Worm (Caenorhabditis elegans) whole organism, young adult: ENCODE results near the gene hpo-19.

Experiments used
- F10E7.11 ChIP-seq: sonication (generic microtip); optimal IDR thresholded peaks from 2 replicates; lab custom pipeline; 2017; ENCODE audit warnings: mild to moderate bottlenecking, missing genetic modification characterization, moderate library complexity, missing compliant biosample characterization
- F22D6.2 ChIP-seq: sonication (generic microtip); optimal IDR thresholded peaks from 2 replicates; lab custom pipeline; 2016; ENCODE audit warnings: mild to moderate bottlenecking, missing genetic modification characterization, missing compliant biosample characterization
- F23B12.7 ChIP-seq: sonication (generic microtip); optimal IDR thresholded peaks from 2 replicates; lab custom pipeline; 2017; ENCODE audit warnings: missing genetic modification characterization, mild to moderate bottlenecking, missing compliant biosample characterization, antibody characterized with exemption, moderate library complexity; ENCODE audit not compliant: insufficient read depth
- F52B5.7 ChIP-seq: sonication (generic microtip); optimal IDR thresholded peaks from 2 replicates; lab custom pipeline; 2016; ENCODE audit warnings: mild to moderate bottlenecking, missing genetic modification characterization, missing compliant biosample characterization
- Y53G8AR.9 ChIP-seq: fragments of 200-800 bp; sonication (Bioruptor generic); conservative IDR thresholded peaks from 2 replicates; pipeline ENCODE4 v1.3.6; 2022; ENCODE audit warnings: missing genetic modification reagents, missing genetic modification characterization, missing compliant biosample characterization
- hsf-1 ChIP-seq: fragments of 200-800 bp; sonication (Bioruptor generic); IDR thresholded peaks from 2 replicates; pipeline ENCODE4 v1.3.6; 2022; ENCODE audit warnings: missing genetic modification reagents, missing genetic modification characterization, missing compliant biosample characterization
- let-607 ChIP-seq, 2 experiments: fragments of 200-800 bp in 1 of 2; sonication (Bioruptor generic) in 1 of 2; sonication (generic microtip) in 1 of 2; optimal IDR thresholded peaks; 2 replicates each; lab custom pipeline; 2016 to 2018; ENCODE audit warnings: mild to moderate bottlenecking in 2 of 2, missing compliant biosample characterization in 2 of 2, missing genetic modification characterization in 2 of 2, moderate library complexity in 2 of 2, missing genotype in 1 of 2
- mcd-1 ChIP-seq: fragments of 200-800 bp; sonication (Bioruptor generic); IDR thresholded peaks from 2 replicates; pipeline ENCODE4 v1.3.6; 2022; ENCODE audit warnings: missing genetic modification reagents, missing genetic modification characterization, missing compliant biosample characterization
- nhr-90 ChIP-seq: sonication (generic microtip); optimal IDR thresholded peaks from 2 replicates; lab custom pipeline; 2016; ENCODE audit warnings: missing genotype, mild to moderate bottlenecking, missing genetic modification characterization, missing compliant biosample characterization
- unc-62 ChIP-seq: fragments of 150-350 bp; optimal IDR thresholded peaks from 2 replicates; lab custom pipeline; 2014; ENCODE audit warnings: missing biosample characterization, missing genetic modification reagents, missing genetic modification characterization
- zim-3 ChIP-seq: sonication (generic microtip); optimal IDR thresholded peaks from 2 replicates; lab custom pipeline; 2017; ENCODE audit warnings: mild to moderate bottlenecking, missing genetic modification characterization, moderate library complexity, missing compliant biosample characterization

DNA sequence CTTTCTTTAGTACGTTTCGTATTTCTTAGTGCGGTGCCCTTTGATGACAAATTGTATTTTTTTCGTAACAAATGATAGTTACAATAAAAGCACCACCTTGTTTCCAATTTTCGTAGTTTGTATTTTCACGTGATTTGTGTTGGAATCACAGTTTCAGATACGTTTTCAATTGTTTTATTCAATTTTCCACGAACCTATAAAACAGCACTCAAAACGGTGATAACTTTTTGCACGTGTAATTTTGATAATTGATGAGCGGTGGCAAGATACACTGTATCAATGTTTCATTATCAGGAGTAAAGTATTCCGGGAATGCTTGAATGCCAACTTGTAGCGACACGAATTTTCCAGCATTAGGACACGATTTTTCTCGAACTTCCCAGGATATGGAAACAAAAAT is 25.3 kb upstream of the hpo-19 start:
- TF ChIP-seq F22D6.2 (tag; lab: Kevin White, UChicago) (no peak), let-607 (tag; optimal IDR thresholded peaks at IDR 0.05; lab: Kevin White, UChicago) (no peak), F10E7.11 (tag; lab: Kevin White, UChicago) (no peak), zim-3 (tag; lab: Kevin White, UChicago) (no peak), nhr-90 (no peak), Y53G8AR.9 (no peak), hsf-1 (GFP tag; lab: Robert Waterston, UW) (no peak), F52B5.7 (tag; lab: Kevin White, UChicago) (no peak), mcd-1 (GFP tag; lab: Robert Waterston, UW) (no peak), unc-62 (GFP tag; lab: Kevin White, UChicago) (no peak), F23B12.7 (tag; lab: Kevin White, UChicago) (no peak)
